Worm (Caenorhabditis elegans) whole organism, L1 larva: ENCODE data around the gene mdt-10.

Experiments used
- C34B4.2 ChIP-seq: sonication (generic microtip); optimal IDR thresholded peaks from 2 replicates; lab custom pipeline; 2017; ENCODE audit warnings: mild to moderate bottlenecking, missing genetic modification characterization, missing compliant biosample characterization
- Y116A8C.19 ChIP-seq: sonication (generic microtip); optimal IDR thresholded peaks from 2 replicates; lab custom pipeline; 2016; ENCODE audit warnings: missing compliant biosample characterization, missing genetic modification characterization, borderline replicate concordance
- ceh-82 ChIP-seq, 3 experiments: fragments of 150-350 bp in 1 of 3; sonication (generic microtip) in 2 of 3; optimal IDR thresholded peaks; 2 replicates each; lab custom pipeline; 2014 to 2017; ENCODE audit warnings: missing biosample characterization in 3 of 3, missing genetic modification characterization in 3 of 3
- ceh-90 ChIP-seq: sonication (generic microtip); optimal IDR thresholded peaks from 2 replicates; lab custom pipeline; 2016; ENCODE audit warnings: missing genetic modification characterization, missing compliant biosample characterization
- dsc-1 ChIP-seq: sonication (generic microtip); optimal IDR thresholded peaks from 2 replicates; lab custom pipeline; 2016; ENCODE audit warnings: mild to moderate bottlenecking, missing genetic modification characterization, missing compliant biosample characterization
- efl-1 ChIP-seq, 4 experiments: fragments of 150-350 bp; optimal IDR thresholded peaks in 3 of 4; peaks in 1 of 4; 1 replicate in 1 of 4; 2 replicates in 3 of 4; lab custom pipeline; 2014; ENCODE audit warnings: missing biosample characterization in 2 of 4, missing genetic modification characterization in 2 of 4, missing genetic modification reagents in 2 of 4
- fkh-4 ChIP-seq: sonication (generic microtip); optimal IDR thresholded peaks from 2 replicates; lab custom pipeline; 2016; ENCODE audit warnings: missing compliant biosample characterization, missing genetic modification characterization, borderline replicate concordance
- fos-1 ChIP-seq: fragments of 150-350 bp; optimal IDR thresholded peaks from 2 replicates; lab custom pipeline; 2014; ENCODE audit warnings: missing biosample characterization, missing genetic modification characterization
- grh-1 ChIP-seq: fragments of 200-800 bp; sonication (Bioruptor generic); IDR thresholded peaks from 2 replicates; pipeline ENCODE4 v1.3.6; 2022; ENCODE audit warnings: missing genetic modification reagents, missing genetic modification characterization, missing compliant biosample characterization
- hlh-17 ChIP-seq: fragments of 200-800 bp; sonication (Bioruptor generic); optimal IDR thresholded peaks from 2 replicates; lab custom pipeline; 2018; ENCODE audit warnings: missing genetic modification characterization, mild to moderate bottlenecking, missing compliant biosample characterization, moderate library complexity, borderline replicate concordance
- hpl-2 ChIP-seq: fragments of 150-350 bp; optimal IDR thresholded peaks from 2 replicates; lab custom pipeline; 2014; ENCODE audit warnings: missing biosample characterization, missing genetic modification reagents, missing genetic modification characterization
- irx-1 ChIP-seq: sonication (generic microtip); optimal IDR thresholded peaks from 2 replicates; lab custom pipeline; 2016; ENCODE audit warnings: missing genetic modification characterization, missing compliant biosample characterization
- isw-1 ChIP-seq: fragments of 200-800 bp; sonication (Bioruptor generic); IDR thresholded peaks from 2 replicates; pipeline ENCODE4 v1.3.6; 2022; ENCODE audit warnings: missing genetic modification characterization, missing compliant biosample characterization
- jun-1 ChIP-seq: fragments of 150-350 bp; optimal IDR thresholded peaks from 2 replicates; lab custom pipeline; 2014; ENCODE audit warnings: missing biosample characterization, missing genetic modification reagents, missing genetic modification characterization
- lin-14 ChIP-seq: fragments of 200-800 bp; sonication (Bioruptor generic); optimal IDR thresholded peaks from 2 replicates; lab custom pipeline; 2018; ENCODE audit warnings: mild to moderate bottlenecking, missing genetic modification characterization, moderate library complexity, missing compliant biosample characterization
- lin-15B ChIP-seq: fragments of 150-350 bp; sonication (generic microtip); optimal IDR thresholded peaks from 3 replicates; lab custom pipeline; 2014; ENCODE audit warnings: missing biosample characterization, missing genetic modification characterization
- nhr-11 ChIP-seq: fragments of 150-350 bp; optimal IDR thresholded peaks from 2 replicates; lab custom pipeline; 2014; ENCODE audit warnings: missing biosample characterization, missing genetic modification characterization
- nhr-19 ChIP-seq: fragments of 200-800 bp; sonication (Bioruptor generic); conservative IDR thresholded peaks from 2 replicates; pipeline ENCODE4 v1.3.6; 2022; ENCODE audit warnings: missing genetic modification characterization, missing compliant biosample characterization
- nhr-20 ChIP-seq: sonication (generic microtip); optimal IDR thresholded peaks from 2 replicates; lab custom pipeline; 2016; ENCODE audit warnings: mild to moderate bottlenecking, missing genetic modification characterization, missing compliant biosample characterization
- nhr-47 ChIP-seq: sonication (generic microtip); optimal IDR thresholded peaks from 2 replicates; lab custom pipeline; 2016; ENCODE audit warnings: mild to moderate bottlenecking, missing genetic modification characterization, moderate library complexity, missing compliant biosample characterization
- nhr-71 ChIP-seq: sonication (generic microtip); optimal IDR thresholded peaks from 2 replicates; lab custom pipeline; 2016; ENCODE audit warnings: mild to moderate bottlenecking, missing genetic modification characterization, moderate library complexity, missing compliant biosample characterization
- nhr-76 ChIP-seq: sonication (generic microtip); optimal IDR thresholded peaks from 2 replicates; lab custom pipeline; 2017; ENCODE audit warnings: missing biosample characterization, missing genetic modification characterization
- nhr-85 ChIP-seq: sonication (generic microtip); peaks from one replicate; lab custom pipeline; 2016; ENCODE audit warnings: missing genetic modification characterization, inconsistent platforms, missing compliant biosample characterization
- pax-3 ChIP-seq: fragments of 200-800 bp; sonication (Bioruptor generic); optimal IDR thresholded peaks from 2 replicates; lab custom pipeline; 2018; ENCODE audit warnings: mild to moderate bottlenecking, missing genetic modification characterization, moderate library complexity, missing compliant biosample characterization
- skn-1 ChIP-seq: fragments of 150-350 bp; optimal IDR thresholded peaks from 2 replicates; lab custom pipeline; 2014; ENCODE audit warnings: missing biosample characterization, missing genetic modification characterization
- snpc-4 ChIP-seq: fragments of 150-350 bp; optimal IDR thresholded peaks from 2 replicates; lab custom pipeline; 2014; ENCODE audit warnings: missing biosample characterization, missing genetic modification characterization
- sox-4 ChIP-seq: sonication (generic microtip); optimal IDR thresholded peaks from 2 replicates; lab custom pipeline; 2016; ENCODE audit warnings: missing genetic modification characterization, missing compliant biosample characterization
- sptf-1 ChIP-seq: fragments of 150-350 bp; optimal IDR thresholded peaks from 2 replicates; lab custom pipeline; 2014; ENCODE audit warnings: missing biosample characterization, missing genetic modification characterization
- swsn-7 ChIP-seq: sonication (generic microtip); optimal IDR thresholded peaks from 2 replicates; lab custom pipeline; 2016; ENCODE audit warnings: missing genetic modification characterization, missing compliant biosample characterization
- tbx-2 ChIP-seq: sonication (generic microtip); optimal IDR thresholded peaks from 2 replicates; lab custom pipeline; 2016; ENCODE audit warnings: missing genetic modification characterization, missing compliant biosample characterization
- unc-86 ChIP-seq: sonication (generic microtip); optimal IDR thresholded peaks from 2 replicates; lab custom pipeline; 2016; ENCODE audit warnings: missing genetic modification characterization, missing compliant biosample characterization
- unc-98 ChIP-seq: fragments of 200-800 bp; sonication (Bioruptor generic); IDR thresholded peaks from 2 replicates; pipeline ENCODE4 v1.3.6; 2022; ENCODE audit warnings: missing genetic modification characterization, missing compliant biosample characterization
- zip-4 ChIP-seq: fragments of 200-800 bp; sonication (Bioruptor generic); optimal IDR thresholded peaks from 2 replicates; lab custom pipeline; 2018; ENCODE audit warnings: mild to moderate bottlenecking, missing genetic modification characterization, moderate library complexity, missing compliant biosample characterization
- ztf-11 ChIP-seq, 2 experiments: sonication (generic microtip); optimal IDR thresholded peaks; 2 replicates each; lab custom pipeline; 2016 to 2017; ENCODE audit warnings: missing genetic modification characterization in 2 of 2, missing biosample characterization in 1 of 2, missing compliant biosample characterization in 1 of 2
- ztf-4 ChIP-seq: fragments of 150-350 bp; optimal IDR thresholded peaks from 2 replicates; lab custom pipeline; 2014; ENCODE audit warnings: missing biosample characterization, missing genetic modification characterization

Gene mdt-10

DNA sequence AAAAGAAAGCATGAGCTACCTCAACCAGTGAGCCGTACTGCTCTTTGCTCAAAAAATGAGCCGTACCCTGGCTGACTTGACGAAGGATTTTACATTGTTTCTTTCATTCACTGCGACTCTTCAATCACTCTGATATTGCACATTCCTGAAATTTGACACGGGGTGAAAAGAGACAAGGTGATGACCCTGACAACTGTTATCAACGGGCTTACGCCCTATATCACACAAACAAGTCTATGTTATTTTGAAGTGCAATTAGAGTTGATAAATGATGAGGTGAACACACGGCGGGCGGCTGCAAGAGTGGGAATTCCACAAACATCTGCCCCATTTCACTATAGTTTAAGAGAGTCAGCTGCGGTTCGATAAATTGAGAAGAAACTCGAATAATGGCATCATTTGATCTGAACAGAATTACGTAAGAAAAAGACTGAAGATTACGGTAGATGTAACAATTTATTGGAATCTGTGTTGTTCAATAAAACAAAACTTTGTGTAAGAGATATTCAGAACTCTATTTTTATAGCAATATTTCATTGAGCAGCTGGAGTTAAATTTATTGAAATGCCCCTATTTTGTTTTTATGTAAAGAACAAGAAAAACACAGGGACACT lies 18.1 kb downstream of the mdt-10 start (continued):
- TF ChIP-seq ztf-11 (tag; optimal IDR thresholded peaks at IDR 0.05; lab: Kevin White, UChicago): no peak
- no peak for TF ChIP-seq nhr-11
- TF ChIP-seq efl-1 (optimal IDR thresholded peaks at IDR 0.05; lab: Kevin White, UChicago): peak in 1 of 2 experiments; percentile 19
- TF ChIP-seq efl-1 (GFP tag; optimal IDR thresholded peaks at IDR 0.05 in 1 of 2; lab: Kevin White, UChicago): no peak
- no peak for TF ChIP-seq jun-1 (tag; lab: Kevin White, UChicago)
- no peak for TF ChIP-seq nhr-76 (tag; lab: Kevin White, UChicago)
- TF ChIP-seq unc-86 (tag; lab: Kevin White, UChicago): no peak
- no peak for TF ChIP-seq hpl-2 (GFP tag; lab: Kevin White, UChicago)
- no peak for TF ChIP-seq fkh-4 (tag; lab: Kevin White, UChicago)
- no peak for TF ChIP-seq skn-1 (tag; lab: Kevin White, UChicago)
- TF ChIP-seq Y116A8C.19: no peak
- TF ChIP-seq hlh-17 (GFP tag; lab: Kevin White, UChicago): no peak
- TF ChIP-seq sox-4 (tag; lab: Kevin White, UChicago): no peak
- TF ChIP-seq irx-1 (tag; lab: Kevin White, UChicago): peak; percentile 14
- TF ChIP-seq tbx-2 (tag; lab: Kevin White, UChicago): peak; percentile 71
- no peak for TF ChIP-seq ceh-82 (tag; optimal IDR thresholded peaks at IDR 0.05; lab: Kevin White, UChicago)
- peak; percentile 91 for TF ChIP-seq lin-14 (GFP tag; lab: Kevin White, UChicago)
- TF ChIP-seq unc-98 (GFP tag; lab: Robert Waterston, UW): peak; percentile 60
- TF ChIP-seq ceh-90 (tag; lab: Kevin White, UChicago): no peak
- peak; percentile 80 for TF ChIP-seq nhr-19 (GFP tag; lab: Robert Waterston, UW)
- peak; percentile 94 for TF ChIP-seq nhr-71 (tag; lab: Kevin White, UChicago)
- no peak for TF ChIP-seq isw-1 (GFP tag; lab: Robert Waterston, UW)
- TF ChIP-seq, all 84 proteins: peak for 25

DNA sequence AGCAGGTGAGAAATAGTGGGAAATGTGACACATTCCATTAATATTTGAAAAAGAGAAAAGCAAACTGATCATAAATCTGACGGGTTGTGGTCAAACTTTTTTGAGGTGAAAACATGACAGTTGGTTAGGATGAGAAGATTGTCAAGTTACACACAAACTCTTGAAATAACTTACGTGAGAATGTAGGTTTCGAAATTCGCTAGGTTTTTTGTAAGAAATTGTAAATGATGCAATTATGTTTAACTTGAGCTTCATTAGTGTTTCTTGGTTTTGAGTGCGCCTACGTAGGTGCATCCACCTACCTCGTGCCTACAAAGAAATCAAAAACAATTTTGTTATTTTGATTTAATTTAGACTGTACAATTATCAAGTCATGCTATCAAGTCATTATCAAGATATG lies 19.5 kb downstream of the mdt-10 start, which contains the start of gene cex-2:
Gene cex-2 (minus strand): TSS at position 101 of the 400 bp plus-strand sequence.
- TF ChIP-seq dsc-1: no peak
- TF ChIP-seq lin-14 (GFP tag; lab: Kevin White, UChicago): no peak
- no peak for TF ChIP-seq nhr-71 (tag; lab: Kevin White, UChicago)
- no peak for TF ChIP-seq nhr-85
- no peak for TF ChIP-seq snpc-4
- no peak for TF ChIP-seq lin-15B (tag; lab: Kevin White, UChicago)
- TF ChIP-seq jun-1 (tag; lab: Kevin White, UChicago): no peak
- no peak for TF ChIP-seq ztf-4 (tag; lab: Kevin White, UChicago)
- no peak for TF ChIP-seq unc-98 (GFP tag; lab: Robert Waterston, UW)
- TF ChIP-seq C34B4.2 (tag; lab: Kevin White, UChicago): no peak

DNA sequence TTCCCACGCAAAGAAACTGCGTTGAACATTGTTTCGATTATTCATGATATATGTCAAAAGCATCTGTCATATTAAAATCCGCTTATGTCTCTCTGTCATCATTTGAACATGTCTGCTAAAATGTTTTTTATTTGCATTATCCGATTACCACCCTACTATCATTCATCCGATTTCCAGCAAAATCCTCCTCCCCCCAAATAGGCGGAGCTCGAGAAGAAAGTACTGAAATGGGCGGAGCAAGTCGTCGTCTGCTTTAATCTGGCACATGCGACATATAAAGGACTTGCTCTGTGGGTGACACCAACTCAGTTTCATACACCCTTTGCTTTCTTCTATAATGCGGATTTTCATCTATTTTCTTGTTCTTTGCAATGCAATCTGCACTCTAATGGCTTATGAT lies 22.8 kb downstream of the mdt-10 start, which contains the start of gene T09A5.14:
Gene T09A5.14 (plus strand): TSS at position 301 of the 400 bp plus-strand sequence.
- TF ChIP-seq swsn-7: no peak
- no peak for TF ChIP-seq grh-1 (GFP tag; lab: Robert Waterston, UW)
- no peak for TF ChIP-seq sptf-1 (tag; lab: Kevin White, UChicago)
- peak; percentile 46 for TF ChIP-seq dsc-1
- TF ChIP-seq nhr-20: no peak

DNA sequence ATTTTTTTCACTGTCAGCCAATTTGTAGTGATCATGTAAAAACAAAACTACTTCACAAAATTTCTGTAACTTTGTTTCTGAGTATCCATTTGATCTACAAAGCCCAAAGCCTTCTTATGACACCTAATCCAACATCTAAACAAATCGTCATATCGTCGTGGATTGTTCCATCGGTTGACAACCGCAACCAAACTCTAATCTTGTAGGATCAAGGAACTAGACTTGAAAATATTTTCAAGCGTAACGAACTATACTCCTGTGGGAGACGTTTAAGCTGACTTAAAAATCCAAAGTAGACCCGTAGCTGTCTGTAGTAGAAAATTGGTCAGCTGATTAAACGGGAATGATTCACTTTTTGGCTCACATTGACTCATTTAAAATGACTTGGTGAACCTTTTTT lies 25.2 kb downstream of the mdt-10 start:
- TF ChIP-seq dsc-1 (peak; percentile 3), zip-4 (no peak)

DNA sequence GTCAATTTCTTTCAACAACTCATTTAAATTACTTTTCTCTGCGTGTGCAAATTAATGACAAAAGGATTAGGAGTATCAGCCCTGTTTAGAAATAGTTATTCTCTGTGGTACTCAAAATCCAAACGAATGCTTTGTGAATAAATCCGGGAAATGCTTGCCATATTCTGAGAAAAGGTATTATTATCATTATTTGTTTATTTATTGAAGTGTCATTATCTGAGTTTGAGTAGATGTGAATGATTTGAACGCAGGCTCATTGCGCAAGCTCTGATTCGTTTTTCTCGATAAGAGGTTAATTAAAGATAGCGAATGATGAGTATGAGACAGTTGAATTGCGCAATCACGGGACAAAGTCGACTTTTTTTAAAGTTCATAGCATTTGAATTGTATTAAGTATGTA lies 27.0 kb downstream of the mdt-10 start:
- TF ChIP-seq dsc-1 (peak; percentile 83), pax-3 (peak; percentile 41), fos-1 (tag; lab: Kevin White, UChicago) (no peak), nhr-47 (tag; lab: Kevin White, UChicago) (no peak)
